Fruit fly (Drosophila melanogaster): Measurements from ENCODE around the gene CG12974.
A peak's percentile ranks its signal among the peaks of the same experiment; 100 is the strongest.

The CG12974 gene

dm6 chr3L:21299203-21299602, 13.4 kb upstream of the CG12974 start:
- TF ChIP-seq CG17801 (GFP tag; optimal IDR thresholded peaks at IDR 0.05; ENCODE audit: partially characterized antibody) = no peak

- TF ChIP-seq CG17801 (GFP tag; optimal IDR thresholded peaks at IDR 0.05; ENCODE audit: partially characterized antibody) = no peak
These were observed 12.6 kb upstream of the CG12974 start, which contains the start of gene CG43702 for dm6 chr3L:21298375-21298774. CG43702 (plus strand) TSS chr3L:21298675.

- no peak for TF ChIP-seq CG17801 (GFP tag; optimal IDR thresholded peaks at IDR 0.05; ENCODE audit: partially characterized antibody)
These were observed 11.9 kb upstream of the CG12974 start, which contains the start of gene Edg78E for dm6 chr3L:21297703-21298102. Edg78E (minus strand) TSS chr3L:21297803.

- TF ChIP-seq CG17801 (GFP tag; optimal IDR thresholded peaks at IDR 0.05; ENCODE audit: partially characterized antibody) = no peak
These were observed 8.4 kb upstream of the CG12974 start, which contains the start of gene Cpr78Cb for dm6 chr3L:21294202-21294601. Cpr78Cb (plus strand) TSS chr3L:21294492.

dm6 chr3L:21292700-21293099, 6.9 kb upstream of the CG12974 start, which contains the start of gene Cpr78Ca:
Cpr78Ca (minus strand) TSS chr3L:21292800.
- no peak for TF ChIP-seq CG17801 (GFP tag; optimal IDR thresholded peaks at IDR 0.05; ENCODE audit: partially characterized antibody)

- TF ChIP-seq CG17801 (GFP tag; optimal IDR thresholded peaks at IDR 0.05; ENCODE audit: partially characterized antibody) = no peak
These were observed 5.3 kb upstream of the CG12974 start for dm6 chr3L:21291055-21291454.

dm6 chr3L:21290336-21290735, 4.6 kb upstream of the CG12974 start:
- no peak for TF ChIP-seq CG17801 (GFP tag; optimal IDR thresholded peaks at IDR 0.05; ENCODE audit: partially characterized antibody)

dm6 chr3L:21284720-21285638, 783 bp downstream of the CG12974 start:
- TF ChIP-seq CG17801 (GFP tag; optimal IDR thresholded peaks at IDR 0.05; ENCODE audit: partially characterized antibody) = no peak

- TF ChIP-seq CG17801 (GFP tag; optimal IDR thresholded peaks at IDR 0.05; ENCODE audit: partially characterized antibody) = no peak
These were observed 2.0 kb downstream of the CG12974 start for dm6 chr3L:21283795-21284194.

dm6 chr3L:21282741-21283140, 3.0 kb downstream of the CG12974 start:
- TF ChIP-seq CG17801 (GFP tag; optimal IDR thresholded peaks at IDR 0.05; ENCODE audit: partially characterized antibody) = no peak

- no peak for TF ChIP-seq CG17801 (GFP tag; optimal IDR thresholded peaks at IDR 0.05; ENCODE audit: partially characterized antibody)
These were observed 4.1 kb downstream of the CG12974 start for dm6 chr3L:21281706-21282105.

dm6 chr3L:21280996-21281691, 4.6 kb downstream of the CG12974 start, which contains the start of gene ppl:
ppl (minus strand) TSS chr3L:21281506.
- TF ChIP-seq CG17801 (GFP tag; optimal IDR thresholded peaks at IDR 0.05; ENCODE audit: partially characterized antibody) = no peak

- TF ChIP-seq CG17801 (GFP tag; optimal IDR thresholded peaks at IDR 0.05; ENCODE audit: partially characterized antibody) = peak; percentile 82
These were observed 5.7 kb downstream of the CG12974 start, which contains the start of gene AcCoAS for dm6 chr3L:21279876-21280566. AcCoAS (minus strand) TSS chr3L:21280243.

- TF ChIP-seq CG17801 (GFP tag; optimal IDR thresholded peaks at IDR 0.05; ENCODE audit: partially characterized antibody) = no peak
These were observed 6.6 kb downstream of the CG12974 start for dm6 chr3L:21279168-21279567.

Measured in ovary, adult (tissue).